Worm (Caenorhabditis elegans) whole organism, L1 larva: ENCODE results near the gene trpp-12.

Experiments used
- grh-1 ChIP-seq: fragments of 200-800 bp; sonication (Bioruptor generic); IDR thresholded peaks from 2 replicates; pipeline ENCODE4 v1.3.6; 2022; ENCODE audit warnings: missing genetic modification reagents, missing genetic modification characterization, missing compliant biosample characterization
- unc-62 ChIP-seq: fragments of 150-350 bp; optimal IDR thresholded peaks from 2 replicates; lab custom pipeline; 2014; ENCODE audit warnings: missing biosample characterization, missing genetic modification reagents, missing genetic modification characterization

- TF ChIP-seq grh-1 (GFP tag; lab: Robert Waterston, UW): no peak
- TF ChIP-seq unc-62 (GFP tag; lab: Kevin White, UChicago): no peak
Measured at ce11 chrX:2372134-2372533, 37.4 kb upstream of the trpp-12 start.
